Worm (Caenorhabditis elegans) whole organism, L4 larva: ENCODE results near the gene F28H6.6.

Experiments
- aha-1 ChIP-seq: fragments of 150-350 bp; peaks from one replicate; lab custom pipeline; 2014; ENCODE audit warnings: missing biosample characterization, missing genetic modification characterization
- arid-1 ChIP-seq: fragments of 200-800 bp; sonication (Bioruptor generic); conservative IDR thresholded peaks from 2 replicates; pipeline ENCODE4 v1.3.6; 2022; ENCODE audit warnings: missing genetic modification reagents, missing genetic modification characterization, missing compliant biosample characterization
- ces-1 ChIP-seq: fragments of 150-350 bp; sonication (generic microtip); optimal IDR thresholded peaks from 4 replicates; lab custom pipeline; 2014; ENCODE audit warnings: missing biosample characterization, missing genetic modification reagents, missing genetic modification characterization
- daf-8 ChIP-seq: fragments of 200-800 bp; sonication (Bioruptor generic); IDR thresholded peaks from 2 replicates; pipeline ENCODE4 v1.3.6; 2022; ENCODE audit warnings: missing genetic modification characterization, missing compliant biosample characterization
- hlh-30 ChIP-seq: sonication (generic microtip); optimal IDR thresholded peaks from 2 replicates; lab custom pipeline; 2017; ENCODE audit warnings: antibody characterized with exemption, mild to moderate bottlenecking, missing genetic modification characterization, missing compliant biosample characterization; ENCODE audit not compliant: insufficient read depth
- lir-3 ChIP-seq: sonication (generic microtip); optimal IDR thresholded peaks from 2 replicates; lab custom pipeline; 2016; ENCODE audit warnings: mild to moderate bottlenecking, missing genetic modification characterization, missing compliant biosample characterization
- nhr-11 ChIP-seq: fragments of 150-350 bp; optimal IDR thresholded peaks from 2 replicates; lab custom pipeline; 2014; ENCODE audit warnings: missing biosample characterization, missing genetic modification characterization
- rbr-2 ChIP-seq: sonication (generic microtip); optimal IDR thresholded peaks from 2 replicates; lab custom pipeline; 2016; ENCODE audit warnings: missing genotype, missing genetic modification characterization, missing compliant biosample characterization
- zag-1 ChIP-seq: fragments of 150-350 bp; optimal IDR thresholded peaks from 2 replicates; lab custom pipeline; 2014; ENCODE audit warnings: missing biosample characterization, missing genetic modification characterization

DNA sequence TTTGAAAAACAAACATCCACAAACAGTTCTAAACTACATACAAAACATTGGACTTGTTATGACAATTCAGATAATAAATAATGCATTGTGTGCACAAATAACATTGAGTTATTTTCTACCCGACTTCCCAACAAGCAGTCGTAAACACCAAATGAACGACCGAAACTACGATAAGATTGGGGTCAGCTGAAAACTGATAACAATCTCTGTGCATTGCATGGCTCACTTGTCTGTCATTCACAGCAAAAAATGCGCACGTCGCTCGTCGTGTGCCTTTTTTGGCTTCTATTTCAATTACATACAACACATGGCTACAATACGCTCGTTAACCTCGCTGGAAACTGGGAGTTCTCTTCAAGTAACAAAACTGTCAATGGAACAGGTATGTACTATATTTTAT lies 54.7 kb downstream of the F28H6.6 start, which contains the start of gene C33G3.4:
- TF ChIP-seq lir-3 (no peak), ces-1 (no peak), hlh-30 (no peak), rbr-2 (no peak), nhr-11 (tag; lab: Kevin White, UChicago) (no peak), aha-1 (tag; lab: Kevin White, UChicago) (no peak), arid-1 (GFP tag; lab: Robert Waterston, UW) (no peak), zag-1 (no peak), daf-8 (GFP tag; lab: Robert Waterston, UW) (no peak)
